Worm (Caenorhabditis elegans): ENCODE data around the gene sec-22.
A peak's percentile ranks its signal among the peaks of the same experiment; 100 is the strongest.

The sec-22 gene

DNA sequence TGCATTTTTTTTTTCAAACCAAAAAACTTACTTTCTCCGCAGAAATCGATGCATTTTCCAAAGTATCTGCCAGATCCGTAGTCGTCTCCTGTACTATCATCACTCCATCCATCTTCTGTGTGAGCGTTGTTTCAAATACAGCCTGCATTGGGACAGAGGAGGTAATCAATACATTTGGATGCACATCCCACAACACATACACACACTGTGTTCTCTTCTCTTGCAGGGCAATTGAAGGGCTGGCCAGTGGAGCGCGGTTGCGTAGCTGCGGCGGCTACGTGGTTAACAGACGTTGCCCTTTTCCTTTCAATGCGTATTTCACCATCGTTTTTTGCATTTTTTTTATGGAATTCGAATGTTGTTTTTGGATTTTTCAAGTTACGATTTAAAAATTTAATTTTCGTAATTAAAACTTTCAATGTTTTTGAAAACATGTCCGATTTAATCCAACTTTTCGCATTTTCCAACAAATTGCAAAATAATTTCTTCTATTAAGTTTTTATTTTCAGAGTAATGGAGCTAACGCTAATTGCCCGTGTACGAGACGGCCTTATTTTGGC lies at the start of gene sec-22, which contains the start of gene stau-1:
TSS of gene sec-22 (plus strand) at position 510 of the 560 bp plus-strand sequence.
TSS of gene stau-1 (minus strand) at position 248 of the 560 bp plus-strand sequence.
- TF ChIP-seq F13C5.2 (tag; optimal IDR thresholded peaks at IDR 0.05) (peak; percentile 53), pes-1 (GFP tag; IDR thresholded peaks at IDR 0.05) (no peak), sea-1 (GFP tag; conservative IDR thresholded peaks at IDR 0.05) (no peak), hmg-4 (GFP tag; optimal IDR thresholded peaks at IDR 0.05) (peak; percentile 48), tbx-37 (GFP tag; conservative IDR thresholded peaks at IDR 0.05) (no peak), B0310.2 (tag; optimal IDR thresholded peaks at IDR 0.05) (no peak), tbx-11 (GFP tag; IDR thresholded peaks at IDR 0.05) (no peak), ama-1 (optimal IDR thresholded peaks at IDR 0.05) (no peak)

DNA sequence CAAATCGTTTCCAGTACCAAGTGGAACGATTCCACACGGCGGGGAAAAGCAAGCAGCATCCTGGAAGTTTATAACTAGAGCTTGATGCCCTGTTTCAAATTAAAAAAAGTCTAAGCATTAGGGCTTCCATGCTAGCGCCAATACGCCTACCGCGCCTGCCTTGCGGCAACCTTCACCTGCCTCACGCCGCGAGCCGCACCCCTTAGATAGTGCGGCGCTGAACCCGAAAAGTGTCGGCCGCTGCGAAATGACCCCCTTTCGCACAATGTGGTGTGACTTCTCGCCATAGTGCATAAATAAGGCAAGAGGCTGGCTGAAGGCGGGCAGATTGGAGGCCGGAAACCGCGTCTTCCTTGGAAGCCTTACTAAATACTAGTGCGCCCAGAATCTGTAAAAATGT lies 48.9 kb upstream of the sec-22 start:
- TF ChIP-seq pes-1 (GFP tag; IDR thresholded peaks at IDR 0.05) = peak; percentile 34; the same call in 1 of the 2 replicates
- TF ChIP-seq tra-4 (tag; optimal IDR thresholded peaks at IDR 0.05) = no peak
- TF ChIP-seq tbx-37 (GFP tag; conservative IDR thresholded peaks at IDR 0.05) = 0 out of 2 replicates have a peak, but pooled peaks have one; percentile 5
- TF ChIP-seq ets-7 (tag; optimal IDR thresholded peaks at IDR 0.05) = no peak
- no peak for TF ChIP-seq flt-1 (GFP tag; IDR thresholded peaks at IDR 0.05)
- no peak for TF ChIP-seq hnd-1 (tag; optimal IDR thresholded peaks at IDR 0.05)
- peak; percentile 43 for TF ChIP-seq hmg-4 (GFP tag; optimal IDR thresholded peaks at IDR 0.05)
- no peak for TF ChIP-seq sea-1 (GFP tag; conservative IDR thresholded peaks at IDR 0.05)
- no peak for TF ChIP-seq ceh-36 (tag; optimal IDR thresholded peaks at IDR 0.05)
- TF ChIP-seq aly-1 (tag; optimal IDR thresholded peaks at IDR 0.05) = no peak

DNA sequence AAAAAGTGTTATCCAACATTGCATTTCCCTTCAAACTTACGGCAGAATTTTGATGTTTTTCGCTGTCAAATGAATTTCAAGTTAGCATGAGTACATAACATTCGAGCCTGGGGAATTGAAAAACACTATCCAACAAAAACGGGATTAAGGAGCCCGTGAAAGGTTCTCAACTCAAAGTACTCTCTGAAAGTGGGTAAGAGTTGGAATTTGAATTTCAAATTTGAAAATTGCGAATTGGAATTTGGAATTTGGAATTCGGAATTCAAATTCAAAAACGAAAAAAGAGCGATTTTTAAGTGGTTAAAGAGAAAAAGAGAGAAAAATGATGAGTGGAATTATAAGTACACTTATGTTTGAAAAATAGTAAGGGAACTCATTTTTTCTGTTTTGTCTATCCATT lies 44.1 kb upstream of the sec-22 start, which contains the start of the genes C09E10.3 and dgk-1:
TSS of gene C09E10.3 (minus strand) at position 101 of the 400 bp plus-strand sequence.
TSS of gene dgk-1 (minus strand) at position 183 of the 400 bp plus-strand sequence.
- TF ChIP-seq tra-4 (tag; optimal IDR thresholded peaks at IDR 0.05) (no peak), ceh-36 (tag; optimal IDR thresholded peaks at IDR 0.05) (no peak), ets-7 (tag; optimal IDR thresholded peaks at IDR 0.05) (no peak), aly-1 (tag; optimal IDR thresholded peaks at IDR 0.05) (no peak), pes-1 (GFP tag; IDR thresholded peaks at IDR 0.05) (no peak), B0310.2 (tag; optimal IDR thresholded peaks at IDR 0.05) (no peak), flt-1 (GFP tag; IDR thresholded peaks at IDR 0.05) (no peak), scrt-1 (GFP tag; IDR thresholded peaks at IDR 0.05) (no peak), tbx-37 (GFP tag; conservative IDR thresholded peaks at IDR 0.05) (no peak), hmg-4 (GFP tag; optimal IDR thresholded peaks at IDR 0.05) (no peak), F13C5.2 (tag; optimal IDR thresholded peaks at IDR 0.05) (no peak), ceh-13 (GFP tag; optimal IDR thresholded peaks at IDR 0.05) (no peak), hnd-1 (tag; optimal IDR thresholded peaks at IDR 0.05) (no peak), ama-1 (optimal IDR thresholded peaks at IDR 0.05) (no peak), tbx-11 (GFP tag; IDR thresholded peaks at IDR 0.05) (no peak), hmbx-1 (tag; optimal IDR thresholded peaks at IDR 0.05) (no peak), sea-1 (GFP tag; conservative IDR thresholded peaks at IDR 0.05) (no peak)

DNA sequence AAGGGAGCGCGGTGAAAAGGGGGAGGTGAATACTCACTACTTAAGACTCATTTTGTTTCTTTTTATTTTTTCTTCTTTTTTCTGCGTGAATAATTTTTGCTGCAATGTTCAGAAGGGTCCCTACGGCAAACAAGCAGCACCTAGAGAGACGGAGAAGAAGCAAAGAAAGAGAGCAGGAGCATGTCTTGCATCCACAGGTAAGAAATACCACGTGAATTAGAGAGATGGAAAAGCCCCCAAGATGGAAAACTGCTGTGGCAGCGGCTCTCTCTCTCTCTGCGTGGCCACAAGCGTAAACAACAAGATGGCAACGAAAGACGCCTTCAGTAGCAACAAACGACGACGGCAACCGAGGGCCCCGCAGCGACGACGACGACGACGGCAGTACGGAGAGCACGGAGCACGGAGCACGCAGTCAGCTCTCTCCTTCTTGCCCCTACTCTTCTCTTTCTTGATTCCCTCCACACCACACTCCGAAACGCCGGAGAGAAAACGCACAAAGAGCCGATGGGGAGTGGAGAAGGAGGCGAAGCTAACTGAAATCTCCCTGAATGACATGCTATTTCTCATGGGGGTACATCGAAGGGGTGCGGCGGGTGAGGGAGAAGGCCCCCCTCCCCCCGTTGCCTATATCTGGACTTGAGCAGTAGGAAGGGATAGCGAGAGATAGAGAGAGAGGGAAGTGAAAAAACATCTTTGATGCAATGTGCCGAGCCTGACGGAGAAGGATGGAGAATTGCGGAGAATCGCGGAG lies 42.5 kb upstream of the sec-22 start:
- peak; percentile 51 for TF ChIP-seq hmg-4 (GFP tag; optimal IDR thresholded peaks at IDR 0.05)
- peak; percentile 74 for TF ChIP-seq aly-1 (tag; optimal IDR thresholded peaks at IDR 0.05)
- no peak for TF ChIP-seq hmbx-1 (tag; optimal IDR thresholded peaks at IDR 0.05)
- no peak for TF ChIP-seq ceh-13 (GFP tag; optimal IDR thresholded peaks at IDR 0.05)
- TF ChIP-seq F13C5.2 (tag; optimal IDR thresholded peaks at IDR 0.05) = peak; percentile 63

DNA sequence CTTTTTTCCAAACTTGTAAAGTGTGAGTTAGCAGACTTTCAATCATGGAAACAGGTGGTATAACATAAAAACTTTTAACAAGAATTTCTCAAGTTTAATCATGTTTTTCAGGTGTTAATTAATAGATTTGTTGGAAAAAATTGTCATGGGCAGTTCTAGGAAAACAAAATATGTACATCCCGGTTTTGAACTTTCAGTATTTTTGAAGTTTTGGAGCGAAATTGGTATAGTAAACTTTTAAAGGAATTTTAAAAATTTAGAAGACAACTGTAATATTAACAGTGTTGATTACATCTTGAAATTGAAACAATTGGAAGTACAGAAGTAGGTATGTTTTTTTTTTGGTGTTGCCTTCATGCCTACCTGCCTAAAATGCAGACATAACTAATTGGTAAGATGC lies 40.7 kb upstream of the sec-22 start:
- TF ChIP-seq sea-1 (GFP tag; conservative IDR thresholded peaks at IDR 0.05) = no peak
- TF ChIP-seq hmg-4 (GFP tag; optimal IDR thresholded peaks at IDR 0.05) = no peak
- TF ChIP-seq hnd-1 (tag; optimal IDR thresholded peaks at IDR 0.05) = no peak
- TF ChIP-seq ceh-36 (tag; optimal IDR thresholded peaks at IDR 0.05) = no peak
- TF ChIP-seq ama-1 (optimal IDR thresholded peaks at IDR 0.05) = no peak
- TF ChIP-seq flt-1 (GFP tag; IDR thresholded peaks at IDR 0.05) = no peak
- no peak for TF ChIP-seq aly-1 (tag; optimal IDR thresholded peaks at IDR 0.05)
- TF ChIP-seq pes-1 (GFP tag; IDR thresholded peaks at IDR 0.05) = no peak
- no peak for TF ChIP-seq tbx-11 (GFP tag; IDR thresholded peaks at IDR 0.05)
- no peak for TF ChIP-seq scrt-1 (GFP tag; IDR thresholded peaks at IDR 0.05)
- TF ChIP-seq ceh-13 (GFP tag; optimal IDR thresholded peaks at IDR 0.05) = no peak
- TF ChIP-seq B0310.2 (tag; optimal IDR thresholded peaks at IDR 0.05) = no peak
- TF ChIP-seq ets-7 (tag; optimal IDR thresholded peaks at IDR 0.05) = no peak
- no peak for TF ChIP-seq hmbx-1 (tag; optimal IDR thresholded peaks at IDR 0.05)
- no peak for TF ChIP-seq tra-4 (tag; optimal IDR thresholded peaks at IDR 0.05)
- no peak for TF ChIP-seq tbx-37 (GFP tag; conservative IDR thresholded peaks at IDR 0.05)
- TF ChIP-seq F13C5.2 (tag; optimal IDR thresholded peaks at IDR 0.05) = no peak

DNA sequence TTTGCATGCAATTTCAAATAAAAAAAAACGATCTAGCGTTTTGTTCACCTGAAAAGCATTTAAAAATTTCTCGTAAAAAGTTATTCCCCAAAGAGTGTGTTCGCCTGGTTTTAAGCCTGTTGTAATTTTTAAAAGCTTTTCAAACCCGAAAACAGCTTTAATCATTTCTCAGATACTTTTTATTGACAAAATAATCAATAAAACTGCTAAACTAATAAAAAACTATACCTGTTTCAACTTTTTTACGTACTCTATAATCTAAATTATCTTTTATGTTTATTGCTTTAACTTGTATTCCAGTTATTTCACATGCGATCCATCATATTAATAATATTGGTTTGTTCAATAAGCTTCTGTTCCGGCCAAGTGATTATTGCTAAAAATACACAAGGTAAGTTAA lies 31.3 kb upstream of the sec-22 start, which contains the start of gene cutl-21:
TSS of gene cutl-21 (plus strand) at position 301 of the 400 bp plus-strand sequence.
- TF ChIP-seq ceh-36 (tag; optimal IDR thresholded peaks at IDR 0.05) = no peak
- no peak for TF ChIP-seq ets-7 (tag; optimal IDR thresholded peaks at IDR 0.05)
- TF ChIP-seq tbx-37 (GFP tag; conservative IDR thresholded peaks at IDR 0.05) = no peak
- no peak for TF ChIP-seq hnd-1 (tag; optimal IDR thresholded peaks at IDR 0.05)
- no peak for TF ChIP-seq hmbx-1 (tag; optimal IDR thresholded peaks at IDR 0.05)
- no peak for TF ChIP-seq pes-1 (GFP tag; IDR thresholded peaks at IDR 0.05)
- TF ChIP-seq B0310.2 (tag; optimal IDR thresholded peaks at IDR 0.05) = no peak

DNA sequence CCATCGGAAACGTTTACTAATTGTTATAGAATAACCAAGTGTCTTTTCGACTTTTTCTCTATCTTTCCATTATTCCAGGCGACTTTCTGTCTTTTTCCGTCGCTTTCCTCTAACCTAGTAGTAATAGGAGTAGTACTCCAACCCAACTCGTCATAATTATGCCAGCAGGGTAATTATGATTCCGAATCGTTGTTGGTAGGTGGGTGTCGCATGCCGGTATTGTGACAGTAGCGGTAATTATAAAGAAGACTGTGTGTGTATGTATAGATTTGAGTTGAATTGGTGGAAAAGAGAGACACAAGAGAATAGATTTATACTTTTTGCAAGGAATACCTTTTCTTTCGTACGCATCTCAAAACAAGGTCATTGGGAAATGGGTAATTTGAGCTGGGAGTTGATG lies 30.3 kb upstream of the sec-22 start:
- no peak for TF ChIP-seq aly-1 (tag; optimal IDR thresholded peaks at IDR 0.05)
- TF ChIP-seq tbx-11 (GFP tag; IDR thresholded peaks at IDR 0.05) = no peak
- TF ChIP-seq tra-4 (tag; optimal IDR thresholded peaks at IDR 0.05) = no peak
- TF ChIP-seq flt-1 (GFP tag; IDR thresholded peaks at IDR 0.05) = no peak
- TF ChIP-seq tbx-37 (GFP tag; conservative IDR thresholded peaks at IDR 0.05) = no peak
- no peak for TF ChIP-seq hmbx-1 (tag; optimal IDR thresholded peaks at IDR 0.05)
- no peak for TF ChIP-seq ceh-36 (tag; optimal IDR thresholded peaks at IDR 0.05)
- TF ChIP-seq B0310.2 (tag; optimal IDR thresholded peaks at IDR 0.05) = no peak
- no peak for TF ChIP-seq ama-1 (optimal IDR thresholded peaks at IDR 0.05)
- TF ChIP-seq hnd-1 (tag; optimal IDR thresholded peaks at IDR 0.05) = no peak
- TF ChIP-seq sea-1 (GFP tag; conservative IDR thresholded peaks at IDR 0.05) = no peak
- TF ChIP-seq ceh-13 (GFP tag; optimal IDR thresholded peaks at IDR 0.05) = no peak
- no peak for TF ChIP-seq ets-7 (tag; optimal IDR thresholded peaks at IDR 0.05)
- no peak for TF ChIP-seq hmg-4 (GFP tag; optimal IDR thresholded peaks at IDR 0.05)
- TF ChIP-seq pes-1 (GFP tag; IDR thresholded peaks at IDR 0.05) = no peak
- no peak for TF ChIP-seq F13C5.2 (tag; optimal IDR thresholded peaks at IDR 0.05)
- no peak for TF ChIP-seq scrt-1 (GFP tag; IDR thresholded peaks at IDR 0.05)
